Worm (Caenorhabditis elegans): ENCODE measurements around the gene ttr-44.

Gene ttr-44

ce11 chrV:13551601-13552000 lies 21.1 kb upstream of the ttr-44 start, which contains the start of the genes C56A3.4 and C56A3.5 (continued):
- TF ChIP-seq mdt-29 (GFP tag; IDR thresholded peaks at IDR 0.05) (no peak), ZK337.2 (GFP tag; IDR thresholded peaks at IDR 0.05) (no peak), ces-1 (GFP tag; optimal IDR thresholded peaks at IDR 0.05) (no peak), unc-39 (tag; optimal IDR thresholded peaks at IDR 0.05) (no peak), mep-1 (tag; optimal IDR thresholded peaks at IDR 0.05) (peak; percentile 49), lsy-2 (tag; optimal IDR thresholded peaks at IDR 0.05) (peak in 1 of 2 experiments; percentile 78), hmg-1.1 (GFP tag; IDR thresholded peaks at IDR 0.05) (no peak), Y5F2A.4 (GFP tag; optimal IDR thresholded peaks at IDR 0.05) (no peak), ctbp-1 (GFP tag; IDR thresholded peaks at IDR 0.05) (no peak), vab-7 (GFP tag; IDR thresholded peaks at IDR 0.05) (no peak), zfp-2 (tag; optimal IDR thresholded peaks at IDR 0.05) (no peak), lin-13 (GFP tag; optimal IDR thresholded peaks at IDR 0.05) (no peak), mes-2 (tag; optimal IDR thresholded peaks at IDR 0.05; ENCODE audit: poor library complexity, severe bottlenecking) (peak; percentile 94), ZK546.5 (tag; optimal IDR thresholded peaks at IDR 0.05) (no peak), hif-1 (tag; optimal IDR thresholded peaks at IDR 0.05) (peak in 1 of 2 experiments; percentile 78), hlh-30 (tag; optimal IDR thresholded peaks at IDR 0.05; ENCODE audit: insufficient read depth) (peak; percentile 88), jun-1 (tag; optimal IDR thresholded peaks at IDR 0.05) (no peak), Y48G9A.11 (GFP tag; IDR thresholded peaks at IDR 0.05) (no peak), ceh-32 (tag; optimal IDR thresholded peaks at IDR 0.05; ENCODE audit: poor library complexity) (no peak), lin-38 (GFP tag; IDR thresholded peaks at IDR 0.05) (peak; percentile 57), dpl-1 (GFP tag; optimal IDR thresholded peaks at IDR 0.05) (peak; percentile 61), rbr-2 (tag; optimal IDR thresholded peaks at IDR 0.05) (peak; percentile 14), cey-2 (tag; optimal IDR thresholded peaks at IDR 0.05; ENCODE audit: borderline replicate concordance, insufficient read depth) (no peak), nhr-6 (tag; optimal IDR thresholded peaks at IDR 0.05) (peak; percentile 78), nhr-28 (tag; optimal IDR thresholded peaks at IDR 0.05) (no peak), spr-1 (tag; optimal IDR thresholded peaks at IDR 0.05) (no peak), madf-5 (GFP tag; IDR thresholded peaks at IDR 0.05) (no peak), T20F7.1 (GFP tag; optimal IDR thresholded peaks at IDR 0.05) (peak; percentile 68), zag-1 (tag; optimal IDR thresholded peaks at IDR 0.05) (no peak), madf-9 (GFP tag; conservative IDR thresholded peaks at IDR 0.05) (no peak), F26F4.8 (GFP tag; conservative IDR thresholded peaks at IDR 0.05) (no peak), sdz-12 (GFP tag; optimal IDR thresholded peaks at IDR 0.05) (no peak), set-16 (GFP tag; IDR thresholded peaks at IDR 0.05) (no peak), aha-1 (tag) (peak; percentile 74), nhr-77 (tag; optimal IDR thresholded peaks at IDR 0.05) (no peak), php-3 (GFP tag; IDR thresholded peaks at IDR 0.05) (no peak), attf-4 (tag; optimal IDR thresholded peaks at IDR 0.05) (no peak), mxl-2 (GFP tag; conservative IDR thresholded peaks at IDR 0.05) (no peak), nhr-237 (tag; optimal IDR thresholded peaks at IDR 0.05) (no peak), dmd-8 (GFP tag; IDR thresholded peaks at IDR 0.05) (no peak), zip-2 (tag; optimal IDR thresholded peaks at IDR 0.05) (no peak), F37D6.2 (tag; optimal IDR thresholded peaks at IDR 0.05) (no peak), nhr-111 (GFP tag; optimal IDR thresholded peaks at IDR 0.05) (no peak), nhr-42 (GFP tag; IDR thresholded peaks at IDR 0.05) (no peak; the same call in 1 of the 2 replicates)

Data from whole organism, L4 larva.